Worm (Caenorhabditis elegans): ENCODE results near the gene ggtb-1.

DNA sequence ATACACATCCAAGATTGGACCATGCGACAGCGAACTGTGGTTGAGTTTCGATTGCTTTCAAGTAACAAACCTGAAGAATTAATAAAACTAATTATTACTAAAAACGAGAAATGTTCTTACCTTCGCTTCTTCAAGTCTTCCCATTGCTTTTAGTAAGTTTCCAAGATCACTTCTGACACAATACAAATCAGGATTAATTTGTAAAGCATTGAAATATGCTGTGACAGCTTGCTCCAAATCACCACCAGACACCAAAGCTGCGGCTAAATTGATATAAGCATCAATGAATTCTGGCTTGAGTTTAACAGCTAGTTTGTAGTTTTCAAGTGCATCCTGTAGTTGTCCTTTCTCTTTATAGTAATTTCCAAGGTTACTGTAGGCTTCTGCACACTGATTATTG is 16.6 kb downstream of the ggtb-1 start:
- no peak for TF ChIP-seq sea-2 (GFP tag; optimal IDR thresholded peaks at IDR 0.05)
- no peak for TF ChIP-seq ama-1 (optimal IDR thresholded peaks at IDR 0.05)
- TF ChIP-seq elt-3 (tag; optimal IDR thresholded peaks at IDR 0.05) = no peak
- no peak for TF ChIP-seq ceh-9 (tag; optimal IDR thresholded peaks at IDR 0.05)
- TF ChIP-seq R02D3.7 (tag; optimal IDR thresholded peaks at IDR 0.05) = no peak
- no peak for TF ChIP-seq nhr-12 (tag; optimal IDR thresholded peaks at IDR 0.05)

All from whole organism, L3 larva.